Worm (Caenorhabditis elegans) whole organism, midembryonic: ENCODE measurements around the gene dsh-1.

ENCODE experiments used
- cog-1 ChIP-seq: sonication (generic microtip); optimal IDR thresholded peaks from 2 replicates; lab custom pipeline; 2016; ENCODE audit warnings: missing genetic modification characterization, missing compliant biosample characterization
- flt-1 ChIP-seq: fragments of 200-800 bp; sonication (Bioruptor generic); IDR thresholded peaks from 2 replicates; pipeline ENCODE4 v1.3.6; 2022; ENCODE audit warnings: missing genetic modification characterization, missing compliant biosample characterization
- klf-2 ChIP-seq: fragments of 200-800 bp; sonication (Bioruptor generic); conservative IDR thresholded peaks from 2 replicates; pipeline ENCODE4 v1.3.6; 2022; ENCODE audit warnings: missing genetic modification reagents, missing genetic modification characterization, missing compliant biosample characterization
- med-1 ChIP-seq: sonication (generic microtip); optimal IDR thresholded peaks from 2 replicates; lab custom pipeline; 2017; ENCODE audit warnings: missing genetic modification characterization, mild to moderate bottlenecking, missing compliant biosample characterization, antibody characterized with exemption, missing genetic modification reagents; ENCODE audit not compliant: insufficient read depth
- ref-1 ChIP-seq: fragments of 200-800 bp; sonication (Bioruptor generic); conservative IDR thresholded peaks from 2 replicates; pipeline ENCODE4 v1.3.6; 2022; ENCODE audit warnings: missing genetic modification reagents, missing genetic modification characterization, missing compliant biosample characterization
- tab-1 ChIP-seq: fragments of 200-800 bp; sonication (Bioruptor generic); IDR thresholded peaks from 2 replicates; pipeline ENCODE4 v1.3.6; 2022; ENCODE audit warnings: missing genetic modification characterization, missing compliant biosample characterization
- ztf-23 ChIP-seq: fragments of 200-800 bp; sonication (Bioruptor generic); IDR thresholded peaks from 2 replicates; pipeline ENCODE4 v1.3.6; 2022; ENCODE audit warnings: missing genetic modification reagents, missing genetic modification characterization, missing compliant biosample characterization
- ztf-29 ChIP-seq: fragments of 200-800 bp; sonication (Bioruptor generic); IDR thresholded peaks from 2 replicates; pipeline ENCODE4 v1.3.6; 2022; ENCODE audit warnings: missing genetic modification reagents, missing genetic modification characterization, missing compliant biosample characterization

- no peak for TF ChIP-seq ztf-29 (GFP tag; lab: Robert Waterston, UW)
- TF ChIP-seq flt-1 (GFP tag; lab: Robert Waterston, UW) = no peak
- no peak for TF ChIP-seq med-1 (GFP tag; lab: Kevin White, UChicago)
- no peak for TF ChIP-seq tab-1 (GFP tag; lab: Robert Waterston, UW)
- no peak for TF ChIP-seq ztf-23
- TF ChIP-seq klf-2 = no peak
- TF ChIP-seq cog-1 (tag; lab: Kevin White, UChicago) = no peak
- TF ChIP-seq ref-1 (GFP tag; lab: Robert Waterston, UW) = no peak
Measured at ce11 chrII:5222830-5223229, 2.4 kb downstream of the dsh-1 start.
